Worm (Caenorhabditis elegans) whole organism, L3 larva: Measurements from ENCODE around the gene col-135.

ENCODE experiments used
- R02D3.7 ChIP-seq: fragments of 150-350 bp; optimal IDR thresholded peaks from 2 replicates; lab custom pipeline; 2014; ENCODE audit warnings: missing biosample characterization, missing genetic modification characterization
- aly-2 ChIP-seq: fragments of 150-350 bp; optimal IDR thresholded peaks from 2 replicates; lab custom pipeline; 2014; ENCODE audit warnings: missing biosample characterization, missing genetic modification characterization
- ama-1 ChIP-seq: fragments of 150-350 bp; optimal IDR thresholded peaks from 2 replicates; lab custom pipeline; 2018
- ceh-16 ChIP-seq: sonication (generic microtip); optimal IDR thresholded peaks from 2 replicates; lab custom pipeline; 2017; ENCODE audit warnings: missing biosample characterization, missing genetic modification characterization
- ceh-28 ChIP-seq: fragments of 150-350 bp; optimal IDR thresholded peaks from 2 replicates; lab custom pipeline; 2014; ENCODE audit warnings: missing biosample characterization, missing genetic modification reagents, missing genetic modification characterization
- ceh-82 ChIP-seq: fragments of 150-350 bp; optimal IDR thresholded peaks from 2 replicates; lab custom pipeline; 2014; ENCODE audit warnings: missing biosample characterization, missing genetic modification characterization
- ceh-9 ChIP-seq: sonication (generic microtip); optimal IDR thresholded peaks from 2 replicates; lab custom pipeline; 2018; ENCODE audit warnings: missing biosample characterization, missing genetic modification characterization
- daf-12 ChIP-seq: fragments of 150-350 bp; optimal IDR thresholded peaks from 2 replicates; lab custom pipeline; 2014; ENCODE audit warnings: missing biosample characterization, missing genetic modification reagents, missing genetic modification characterization
- egl-27 ChIP-seq: sonication (generic microtip); optimal IDR thresholded peaks from 4 replicates; lab custom pipeline; 2017; ENCODE audit warnings: missing biosample characterization, missing genetic modification reagents, missing genetic modification characterization
- egl-5 ChIP-seq: fragments of 150-350 bp; optimal IDR thresholded peaks from 2 replicates; lab custom pipeline; 2017; ENCODE audit warnings: missing biosample characterization, missing genetic modification reagents, missing genetic modification characterization, inconsistent platforms
- elt-3 ChIP-seq, 3 experiments: fragments of 150-350 bp in 1 of 3; sonication (generic microtip) in 2 of 3; optimal IDR thresholded peaks; 2 replicates in 2 of 3; 4 replicates in 1 of 3; lab custom pipeline; 2014 to 2017; ENCODE audit warnings: missing biosample characterization in 3 of 3, missing genetic modification characterization in 3 of 3
- fkh-10 ChIP-seq: sonication (generic microtip); optimal IDR thresholded peaks from 2 replicates; lab custom pipeline; 2017; ENCODE audit warnings: missing biosample characterization, missing genetic modification reagents, missing genetic modification characterization
- fkh-2 ChIP-seq: fragments of 150-350 bp; optimal IDR thresholded peaks from 2 replicates; lab custom pipeline; 2014; ENCODE audit warnings: missing biosample characterization, missing genetic modification reagents, missing genetic modification characterization
- fos-1 ChIP-seq: fragments of 150-350 bp; optimal IDR thresholded peaks from 2 replicates; lab custom pipeline; 2014; ENCODE audit warnings: missing biosample characterization, missing genetic modification characterization
- hmg-11 ChIP-seq: sonication (generic microtip); optimal IDR thresholded peaks from 2 replicates; lab custom pipeline; 2016; ENCODE audit warnings: missing genetic modification characterization, missing compliant biosample characterization
- jun-1 ChIP-seq: fragments of 150-350 bp; optimal IDR thresholded peaks from 2 replicates; lab custom pipeline; 2014; ENCODE audit warnings: missing biosample characterization, missing genetic modification reagents, missing genetic modification characterization
- lin-39 ChIP-seq: fragments of 150-350 bp; optimal IDR thresholded peaks from 2 replicates; lab custom pipeline; 2018; ENCODE audit warnings: missing biosample characterization, missing genetic modification reagents, missing genetic modification characterization
- lsy-12 ChIP-seq: sonication (generic microtip); optimal IDR thresholded peaks from 2 replicates; lab custom pipeline; 2016; ENCODE audit warnings: mild to moderate bottlenecking, missing genetic modification characterization, missing compliant biosample characterization
- mdl-1 ChIP-seq: fragments of 150-350 bp; optimal IDR thresholded peaks from 2 replicates; lab custom pipeline; 2014; ENCODE audit warnings: missing biosample characterization, missing genetic modification characterization
- mml-1 ChIP-seq: fragments of 150-350 bp; sonication (generic microtip); optimal IDR thresholded peaks from 3 replicates; lab custom pipeline; 2014; ENCODE audit warnings: missing biosample characterization, missing genetic modification characterization
- nhr-11 ChIP-seq: fragments of 150-350 bp; optimal IDR thresholded peaks from 2 replicates; lab custom pipeline; 2014; ENCODE audit warnings: missing biosample characterization, missing genetic modification characterization
- nhr-12 ChIP-seq: fragments of 150-350 bp; optimal IDR thresholded peaks from 2 replicates; lab custom pipeline; 2014; ENCODE audit warnings: missing biosample characterization, missing genetic modification characterization
- nhr-23 ChIP-seq: fragments of 150-350 bp; optimal IDR thresholded peaks from 2 replicates; lab custom pipeline; 2014; ENCODE audit warnings: missing biosample characterization, missing genetic modification reagents, missing genetic modification characterization
- nhr-237 ChIP-seq: fragments of 150-350 bp; optimal IDR thresholded peaks from 2 replicates; lab custom pipeline; 2014; ENCODE audit warnings: missing biosample characterization, missing genetic modification characterization
- nhr-25 ChIP-seq: sonication (generic microtip); optimal IDR thresholded peaks from 2 replicates; lab custom pipeline; 2017; ENCODE audit warnings: missing biosample characterization, missing genetic modification characterization
- nhr-43 ChIP-seq: sonication (generic microtip); optimal IDR thresholded peaks from 2 replicates; lab custom pipeline; 2016; ENCODE audit warnings: mild to moderate bottlenecking, missing genetic modification characterization, missing compliant biosample characterization; ENCODE audit not compliant: poor library complexity, severe bottlenecking
- nhr-67 ChIP-seq: fragments of 150-350 bp; optimal IDR thresholded peaks from 2 replicates; lab custom pipeline; 2014; ENCODE audit warnings: missing biosample characterization, missing genetic modification characterization
- nhr-76 ChIP-seq: fragments of 150-350 bp; sonication (generic microtip); optimal IDR thresholded peaks from 5 replicates; lab custom pipeline; 2014; ENCODE audit warnings: missing biosample characterization, missing genetic modification characterization
- nhr-77 ChIP-seq: fragments of 150-350 bp; optimal IDR thresholded peaks from 2 replicates; lab custom pipeline; 2014; ENCODE audit warnings: missing biosample characterization, missing genetic modification characterization
- pha-4 ChIP-seq: fragments of 150-350 bp; optimal IDR thresholded peaks from 2 replicates; lab custom pipeline; 2014; ENCODE audit warnings: missing biosample characterization, missing genetic modification reagents, missing genetic modification characterization
- sea-2 ChIP-seq: fragments of 150-350 bp; sonication (generic microtip); optimal IDR thresholded peaks from 4 replicates; lab custom pipeline; 2014; ENCODE audit warnings: missing biosample characterization, missing genetic modification reagents, missing genetic modification characterization
- skn-1 ChIP-seq: fragments of 150-350 bp; optimal IDR thresholded peaks from 2 replicates; lab custom pipeline; 2014; ENCODE audit warnings: missing biosample characterization, missing genetic modification characterization
- snpc-4 ChIP-seq: fragments of 150-350 bp; optimal IDR thresholded peaks from 2 replicates; lab custom pipeline; 2014; ENCODE audit warnings: missing biosample characterization, missing genetic modification characterization
- tbx-2 ChIP-seq: sonication (generic microtip); optimal IDR thresholded peaks from 2 replicates; lab custom pipeline; 2016; ENCODE audit warnings: mild to moderate bottlenecking, missing genetic modification characterization, missing compliant biosample characterization
- unc-39 ChIP-seq: sonication (generic microtip); optimal IDR thresholded peaks from 4 replicates; lab custom pipeline; 2017; ENCODE audit warnings: missing biosample characterization, missing genetic modification characterization
- unc-62 ChIP-seq: fragments of 150-350 bp; sonication (generic microtip); optimal IDR thresholded peaks from 4 replicates; lab custom pipeline; 2014; ENCODE audit warnings: missing biosample characterization, missing genetic modification reagents, missing genetic modification characterization
- zag-1 ChIP-seq: fragments of 150-350 bp; optimal IDR thresholded peaks from 2 replicates; lab custom pipeline; 2014; ENCODE audit warnings: missing biosample characterization, missing genetic modification characterization
- ztf-11 ChIP-seq: fragments of 150-350 bp; optimal IDR thresholded peaks from 2 replicates; lab custom pipeline; 2014; ENCODE audit warnings: missing biosample characterization, missing genetic modification characterization
- ztf-4 ChIP-seq: fragments of 150-350 bp; optimal IDR thresholded peaks from 2 replicates; lab custom pipeline; 2014; ENCODE audit warnings: missing biosample characterization, missing genetic modification characterization

The col-135 gene

DNA sequence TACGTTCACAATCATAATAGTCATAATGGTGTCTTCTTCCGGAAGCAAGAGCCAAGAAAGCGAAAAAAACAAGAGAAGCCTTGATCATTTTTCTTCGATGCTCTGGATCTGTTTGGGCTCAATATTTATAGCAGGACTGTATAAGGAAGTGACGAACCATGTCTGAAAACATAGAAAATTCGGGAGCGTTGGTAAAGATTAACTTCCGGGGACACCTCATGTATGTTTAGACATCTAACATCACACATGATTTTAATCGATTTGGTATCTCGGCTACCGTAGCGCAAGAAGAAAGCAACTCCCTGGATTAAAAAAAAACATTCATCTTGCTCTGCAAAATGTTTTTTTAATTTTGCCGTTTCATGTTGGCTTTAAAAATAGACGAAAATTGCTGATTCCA lies 5.6 kb downstream of the col-135 start, which contains the start of gene clec-190:
TSS of gene clec-190 (minus strand) at position 101 of the 400 bp plus-strand sequence.
- TF ChIP-seq ceh-28 (no peak), nhr-76 (no peak), sea-2 (no peak), jun-1 (tag; lab: Kevin White, UChicago) (no peak), fkh-2 (tag; lab: Kevin White, UChicago) (no peak), pha-4 (tag; lab: Kevin White, UChicago) (no peak), ceh-82 (tag; lab: Kevin White, UChicago) (no peak), nhr-25 (tag; lab: Kevin White, UChicago) (no peak), ztf-4 (no peak), tbx-2 (no peak), nhr-67 (tag; lab: Kevin White, UChicago) (no peak)

DNA sequence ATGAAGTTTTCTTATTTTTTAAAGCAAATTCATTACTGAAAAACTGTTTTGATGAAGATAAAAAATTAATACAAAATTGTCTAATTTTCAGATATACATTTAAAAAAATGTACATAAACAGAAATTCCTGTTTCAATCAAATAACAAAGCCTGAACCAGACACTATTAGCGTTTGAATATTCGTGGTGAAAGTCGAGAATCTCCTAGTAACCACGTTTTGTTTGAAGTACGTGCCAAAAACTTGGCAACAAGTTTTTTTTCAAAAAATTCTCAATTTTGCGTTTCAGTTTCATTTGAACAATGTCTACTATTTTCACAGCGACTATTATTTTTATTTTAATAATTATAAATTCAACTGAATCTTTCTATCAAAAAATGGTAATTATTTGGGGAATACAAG lies 8.7 kb downstream of the col-135 start, which contains the start of gene M199.7:
TSS of gene M199.7 (plus strand) at position 301 of the 400 bp plus-strand sequence.
- TF ChIP-seq unc-62 (GFP tag; lab: Kevin White, UChicago) (no peak), elt-3 (tag; optimal IDR thresholded peaks at IDR 0.05; lab: Kevin White, UChicago) (no peak), ceh-82 (tag; lab: Kevin White, UChicago) (no peak), ztf-11 (tag; lab: Kevin White, UChicago) (no peak), nhr-237 (tag; lab: Kevin White, UChicago) (no peak), fkh-2 (tag; lab: Kevin White, UChicago) (no peak), skn-1 (tag; lab: Kevin White, UChicago) (no peak), lsy-12 (tag; lab: Kevin White, UChicago) (no peak), nhr-12 (no peak), unc-39 (tag; lab: Kevin White, UChicago) (no peak), zag-1 (no peak), ceh-9 (no peak), sea-2 (no peak), fkh-10 (GFP tag; lab: Kevin White, UChicago) (no peak), nhr-77 (tag; lab: Kevin White, UChicago) (no peak), jun-1 (tag; lab: Kevin White, UChicago) (no peak), aly-2 (tag; lab: Kevin White, UChicago) (no peak), tbx-2 (no peak), nhr-11 (tag; lab: Kevin White, UChicago) (no peak), nhr-76 (no peak)

ce11 chrIV:15120746-15121145 lies 10.9 kb downstream of the col-135 start, which contains the start of gene clec-189:
Gene clec-189, plus strand, starts transcription at chrIV:15120837.
- no peak for TF ChIP-seq fos-1 (tag; lab: Kevin White, UChicago)
- no peak for TF ChIP-seq nhr-76
- TF ChIP-seq nhr-25 (tag; lab: Kevin White, UChicago) = no peak
- no peak for TF ChIP-seq nhr-43 (tag; lab: Kevin White, UChicago)
- no peak for TF ChIP-seq fkh-10 (GFP tag; lab: Kevin White, UChicago)
- TF ChIP-seq hmg-11 (tag; lab: Kevin White, UChicago) = no peak
- TF ChIP-seq sea-2 = no peak
- TF ChIP-seq daf-12 (tag; lab: Kevin White, UChicago) = no peak
- no peak for TF ChIP-seq aly-2 (tag; lab: Kevin White, UChicago)
- TF ChIP-seq lsy-12 (tag; lab: Kevin White, UChicago) = no peak
- no peak for TF ChIP-seq mml-1 (tag; lab: Kevin White, UChicago)
- no peak for TF ChIP-seq tbx-2
- TF ChIP-seq ama-1 (lab: Kevin White, UChicago) = no peak
- TF ChIP-seq ztf-11 (tag; lab: Kevin White, UChicago) = no peak
- TF ChIP-seq unc-62 (GFP tag; lab: Kevin White, UChicago) = no peak

DNA sequence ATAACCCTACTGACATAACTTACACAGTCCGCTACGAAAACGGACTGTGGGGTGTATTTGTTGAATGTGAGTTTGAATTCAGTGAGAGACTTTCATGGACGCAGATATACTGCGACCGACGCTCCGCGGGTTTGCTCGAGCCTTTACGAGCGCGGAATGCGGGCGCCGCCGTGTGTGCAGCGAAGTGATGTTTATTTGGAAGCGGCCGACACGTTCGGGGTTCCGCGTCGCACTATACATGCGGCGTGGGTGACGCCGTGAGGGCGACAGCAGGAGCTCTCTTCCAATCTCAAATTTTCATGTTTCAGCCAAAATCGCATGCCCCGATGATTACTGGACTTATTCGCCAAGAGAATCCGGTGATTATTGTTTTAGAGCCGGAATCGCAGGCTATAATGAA lies 12.3 kb downstream of the col-135 start:
- TF ChIP-seq pha-4 (tag; lab: Kevin White, UChicago) (no peak), daf-12 (tag; lab: Kevin White, UChicago) (no peak), fkh-2 (tag; lab: Kevin White, UChicago) (no peak), nhr-76 (no peak), R02D3.7 (tag; lab: Kevin White, UChicago) (no peak), ceh-16 (tag; lab: Kevin White, UChicago) (no peak), egl-5 (tag; lab: Kevin White, UChicago) (no peak)

DNA sequence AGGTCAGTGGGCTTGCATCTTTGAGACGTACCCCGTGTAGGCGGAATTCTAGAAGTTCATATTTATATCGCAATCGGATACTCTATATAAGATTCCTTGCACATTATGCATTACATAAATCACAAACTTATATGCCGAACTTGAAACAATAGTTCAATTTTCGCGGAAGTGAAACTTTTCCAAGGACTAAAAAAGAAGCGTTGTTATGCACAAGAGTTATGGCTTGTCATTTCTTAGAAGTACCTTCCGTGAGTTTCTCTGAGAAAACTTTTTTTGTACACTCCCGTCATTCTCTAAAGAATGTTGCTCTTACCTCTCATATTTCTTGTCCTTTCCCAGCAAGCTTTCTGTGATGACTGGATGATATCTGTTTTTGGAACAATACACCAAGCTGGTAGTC lies 13.2 kb downstream of the col-135 start, which contains the start of gene M199.136:
TSS of gene M199.136 (plus strand) at position 301 of the 400 bp plus-strand sequence.
- TF ChIP-seq lin-39 (tag; lab: Kevin White, UChicago) = no peak
- TF ChIP-seq nhr-23 = no peak
- TF ChIP-seq unc-62 (GFP tag; lab: Kevin White, UChicago) = no peak
- no peak for TF ChIP-seq nhr-25 (tag; lab: Kevin White, UChicago)
- no peak for TF ChIP-seq ztf-4
- no peak for TF ChIP-seq nhr-43 (tag; lab: Kevin White, UChicago)
- no peak for TF ChIP-seq snpc-4
- no peak for TF ChIP-seq R02D3.7 (tag; lab: Kevin White, UChicago)
- no peak for TF ChIP-seq mdl-1 (tag; lab: Kevin White, UChicago)
- no peak for TF ChIP-seq ceh-28
- no peak for TF ChIP-seq ztf-11 (tag; lab: Kevin White, UChicago)
- TF ChIP-seq egl-5 (tag; lab: Kevin White, UChicago) = no peak
- no peak for TF ChIP-seq fos-1 (tag; lab: Kevin White, UChicago)
- no peak for TF ChIP-seq nhr-77 (tag; lab: Kevin White, UChicago)
- TF ChIP-seq jun-1 (tag; lab: Kevin White, UChicago) = no peak
- no peak for TF ChIP-seq ceh-16 (tag; lab: Kevin White, UChicago)
- TF ChIP-seq mml-1 (tag; lab: Kevin White, UChicago) = no peak
- TF ChIP-seq egl-27 (tag; lab: Kevin White, UChicago) = no peak
